Worm (Caenorhabditis elegans): Measurements from ENCODE around the gene R11D1.13.

R11D1.13 gene

ce11 chrV:12773222-12773621 lies 46.3 kb downstream of the R11D1.13 start, which contains the start of gene ZC455.1 (continued):
- no peak for TF ChIP-seq efl-1 (optimal IDR thresholded peaks at IDR 0.05)
- TF ChIP-seq efl-1 (GFP tag; optimal IDR thresholded peaks at IDR 0.05 in 1 of 2) = no peak
- TF ChIP-seq fkh-8 (tag; optimal IDR thresholded peaks at IDR 0.05) = no peak
- TF ChIP-seq snu-23 (GFP tag; optimal IDR thresholded peaks at IDR 0.05) = no peak
- no peak for TF ChIP-seq nhr-20 (tag; optimal IDR thresholded peaks at IDR 0.05)

ce11 chrV:12773852-12774251 lies 46.9 kb downstream of the R11D1.13 start:
- TF ChIP-seq fkh-8 (tag; optimal IDR thresholded peaks at IDR 0.05) (peak; percentile 59), efl-1 (optimal IDR thresholded peaks at IDR 0.05) (no peak), efl-1 (GFP tag; optimal IDR thresholded peaks at IDR 0.05 in 1 of 2) (peak in 1 of 2 experiments; percentile 86), dpl-1 (GFP tag; optimal IDR thresholded peaks at IDR 0.05) (no peak)
